Worm (Caenorhabditis elegans) whole organism, L1 larva: ENCODE data around the gene ttll-4.

Source experiments
- ceh-88 ChIP-seq: fragments of 200-800 bp; sonication (Bioruptor generic); IDR thresholded peaks from 2 replicates; pipeline ENCODE4 v1.3.6; 2022; ENCODE audit warnings: missing genetic modification characterization, missing compliant biosample characterization
- fos-1 ChIP-seq: fragments of 150-350 bp; optimal IDR thresholded peaks from 2 replicates; lab custom pipeline; 2014; ENCODE audit warnings: missing biosample characterization, missing genetic modification characterization
- snpc-4 ChIP-seq: fragments of 150-350 bp; optimal IDR thresholded peaks from 2 replicates; lab custom pipeline; 2014; ENCODE audit warnings: missing biosample characterization, missing genetic modification characterization

DNA sequence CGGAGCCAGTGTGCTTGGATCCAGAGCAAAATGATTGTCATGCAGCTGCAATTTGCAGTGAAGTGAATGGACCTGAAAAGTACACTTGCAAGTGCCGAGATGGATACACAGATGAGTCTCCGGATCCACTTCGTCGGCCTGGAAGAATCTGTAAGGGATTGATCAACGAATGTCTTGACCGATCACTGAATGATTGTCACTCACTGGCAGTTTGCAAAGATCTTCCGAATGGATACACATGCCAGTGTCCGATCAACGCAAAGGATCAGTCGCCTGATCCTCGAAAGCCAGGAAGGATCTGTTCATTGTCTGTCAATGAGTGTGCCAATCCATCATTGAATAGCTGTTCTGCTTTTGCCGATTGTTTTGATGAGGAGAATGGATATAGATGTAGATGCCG lies 55.5 kb downstream of the ttll-4 start:
- TF ChIP-seq snpc-4 (tag; lab: Kevin White, UChicago) (no peak), fos-1 (tag; lab: Kevin White, UChicago) (no peak), ceh-88 (GFP tag; lab: Robert Waterston, UW) (no peak)
